Worm (Caenorhabditis elegans): ENCODE measurements around the gene emb-27.

DNA sequence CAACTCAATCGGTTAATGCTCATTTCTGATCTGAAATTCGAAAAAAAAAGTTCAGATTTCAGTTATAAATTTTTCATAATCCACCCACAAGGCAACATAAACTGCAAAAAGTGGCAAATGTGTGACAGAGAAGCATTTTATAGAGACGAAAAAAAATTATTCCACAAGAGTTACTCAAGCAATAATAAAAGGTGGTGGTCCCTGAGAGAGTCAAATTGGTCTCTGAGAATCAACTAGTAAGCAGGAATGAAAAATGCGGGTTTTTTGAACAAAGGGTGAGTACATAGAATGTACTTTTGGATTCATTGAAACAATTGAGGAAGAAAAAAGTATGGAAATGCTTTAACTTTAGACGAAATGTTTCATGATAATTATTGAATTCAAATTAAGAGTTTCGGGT lies 8.4 kb upstream of the emb-27 start, which contains the start of gene T05C12.11:
- TF ChIP-seq zag-1 (tag; optimal IDR thresholded peaks at IDR 0.05) (no peak), pqm-1 (tag; optimal IDR thresholded peaks at IDR 0.05) (no peak), ceh-82 (tag; optimal IDR thresholded peaks at IDR 0.05) (no peak), nhr-11 (tag; optimal IDR thresholded peaks at IDR 0.05) (no peak), R02D3.7 (tag; optimal IDR thresholded peaks at IDR 0.05) (no peak), nhr-77 (tag; optimal IDR thresholded peaks at IDR 0.05) (no peak), nhr-76 (tag; optimal IDR thresholded peaks at IDR 0.05) (no peak), nhr-67 (tag; optimal IDR thresholded peaks at IDR 0.05) (no peak), unc-39 (tag; optimal IDR thresholded peaks at IDR 0.05) (no peak), ZK546.5 (tag; optimal IDR thresholded peaks at IDR 0.05) (no peak), skn-1 (tag; optimal IDR thresholded peaks at IDR 0.05) (no peak), ztf-11 (tag; optimal IDR thresholded peaks at IDR 0.05) (no peak)
